Worm (Caenorhabditis elegans) whole organism, late embryonic: ENCODE measurements around the gene F13E9.15.

Experiments
- C08G9.2 ChIP-seq: sonication (generic microtip); optimal IDR thresholded peaks from 2 replicates; lab custom pipeline; 2016; ENCODE audit warnings: mild to moderate bottlenecking, missing genetic modification characterization, moderate library complexity, missing compliant biosample characterization
- C38D4.7 ChIP-seq: fragments of 200-800 bp; sonication (Bioruptor generic); optimal IDR thresholded peaks from 2 replicates; lab custom pipeline; 2018; ENCODE audit warnings: mild to moderate bottlenecking, missing genetic modification characterization, moderate library complexity, missing compliant biosample characterization
- F13H6.1 ChIP-seq: sonication (generic microtip); optimal IDR thresholded peaks from 2 replicates; lab custom pipeline; 2016; ENCODE audit warnings: missing genetic modification characterization, missing compliant biosample characterization
- K02D7.2 ChIP-seq: sonication (generic microtip); optimal IDR thresholded peaks from 2 replicates; lab custom pipeline; 2017; ENCODE audit warnings: mild to moderate bottlenecking, missing genetic modification characterization, missing compliant biosample characterization
- T23F11.4 ChIP-seq: fragments of 200-800 bp; sonication (Bioruptor generic); optimal IDR thresholded peaks from 2 replicates; lab custom pipeline; 2018; ENCODE audit warnings: mild to moderate bottlenecking, missing genetic modification characterization, missing compliant biosample characterization
- Y22D7AL.16 ChIP-seq: sonication (generic microtip); optimal IDR thresholded peaks from 2 replicates; lab custom pipeline; 2016; ENCODE audit warnings: missing genetic modification characterization, missing compliant biosample characterization
- ahr-1 ChIP-seq: sonication (generic microtip); optimal IDR thresholded peaks from 2 replicates; lab custom pipeline; 2016; ENCODE audit warnings: missing genetic modification characterization, missing compliant biosample characterization
- ceh-14 ChIP-seq: sonication (generic microtip); optimal IDR thresholded peaks from 2 replicates; lab custom pipeline; 2016; ENCODE audit warnings: missing genotype, missing genetic modification characterization, missing compliant biosample characterization
- ceh-18 ChIP-seq: sonication (generic microtip); optimal IDR thresholded peaks from 2 replicates; lab custom pipeline; 2016; ENCODE audit warnings: missing genetic modification characterization, missing compliant biosample characterization
- ceh-19 ChIP-seq: fragments of 200-800 bp; sonication (Bioruptor generic); optimal IDR thresholded peaks from 2 replicates; lab custom pipeline; 2018; ENCODE audit warnings: mild to moderate bottlenecking, missing genetic modification characterization, missing compliant biosample characterization
- ceh-30 ChIP-seq: fragments of 150-350 bp; optimal IDR thresholded peaks from 2 replicates; lab custom pipeline; 2014; ENCODE audit warnings: missing biosample characterization, missing genetic modification characterization
- ceh-31 ChIP-seq: sonication (generic microtip); optimal IDR thresholded peaks from 2 replicates; lab custom pipeline; 2016; ENCODE audit warnings: missing genetic modification characterization, missing compliant biosample characterization
- ceh-34 ChIP-seq: sonication (generic microtip); optimal IDR thresholded peaks from 2 replicates; lab custom pipeline; 2016; ENCODE audit warnings: mild to moderate bottlenecking, missing genetic modification characterization, missing compliant biosample characterization
- ceh-45 ChIP-seq: fragments of 200-800 bp; sonication (Bioruptor generic); IDR thresholded peaks from 2 replicates; pipeline ENCODE4 v1.3.6; 2022; ENCODE audit warnings: missing genetic modification reagents, missing genetic modification characterization, missing compliant biosample characterization
- ceh-48 ChIP-seq: sonication (generic microtip); optimal IDR thresholded peaks from 2 replicates; lab custom pipeline; 2016; ENCODE audit warnings: missing genetic modification characterization, inconsistent platforms, missing compliant biosample characterization
- che-1 ChIP-seq: sonication (generic microtip); optimal IDR thresholded peaks from 2 replicates; lab custom pipeline; 2016; ENCODE audit warnings: mild to moderate bottlenecking, missing genetic modification characterization, missing compliant biosample characterization
- dmd-4 ChIP-seq: sonication (generic microtip); optimal IDR thresholded peaks from 2 replicates; lab custom pipeline; 2016; ENCODE audit warnings: borderline replicate concordance, missing genetic modification characterization, missing compliant biosample characterization
- dve-1 ChIP-seq: sonication (generic microtip); optimal IDR thresholded peaks from 2 replicates; lab custom pipeline; 2017; ENCODE audit warnings: antibody characterized with exemption, mild to moderate bottlenecking, missing genetic modification characterization, missing compliant biosample characterization
- eyg-1 ChIP-seq: sonication (generic microtip); optimal IDR thresholded peaks from 2 replicates; lab custom pipeline; 2016; ENCODE audit warnings: missing genotype, missing genetic modification characterization, missing compliant biosample characterization
- fkh-6 ChIP-seq: sonication (generic microtip); optimal IDR thresholded peaks from 2 replicates; lab custom pipeline; 2016; ENCODE audit warnings: missing genetic modification characterization, missing compliant biosample characterization
- gmeb-2 ChIP-seq: sonication (generic microtip); optimal IDR thresholded peaks from 2 replicates; lab custom pipeline; 2016; ENCODE audit warnings: missing genetic modification characterization, inconsistent platforms, missing compliant biosample characterization
- hlh-13 ChIP-seq: fragments of 200-800 bp; sonication (Bioruptor generic); optimal IDR thresholded peaks from 2 replicates; lab custom pipeline; 2018; ENCODE audit warnings: mild to moderate bottlenecking, missing genetic modification characterization, missing compliant biosample characterization
- hlh-30 ChIP-seq: sonication (generic microtip); optimal IDR thresholded peaks from 2 replicates; lab custom pipeline; 2017; ENCODE audit warnings: antibody characterized with exemption, missing genetic modification characterization, missing compliant biosample characterization; ENCODE audit not compliant: insufficient read depth
- hlh-6 ChIP-seq: sonication (generic microtip); optimal IDR thresholded peaks from 2 replicates; lab custom pipeline; 2016; ENCODE audit warnings: missing genotype, missing genetic modification characterization, missing compliant biosample characterization
- hlh-8 ChIP-seq: sonication (generic microtip); optimal IDR thresholded peaks from 2 replicates; lab custom pipeline; 2016; ENCODE audit warnings: missing genotype, missing genetic modification characterization, missing compliant biosample characterization
- madf-2 ChIP-seq: sonication (generic microtip); optimal IDR thresholded peaks from 2 replicates; lab custom pipeline; 2017; ENCODE audit warnings: missing genetic modification characterization, missing compliant biosample characterization
- mec-3 ChIP-seq: sonication (generic microtip); optimal IDR thresholded peaks from 2 replicates; lab custom pipeline; 2016; ENCODE audit warnings: borderline replicate concordance, missing genetic modification characterization, missing compliant biosample characterization
- nfya-1 ChIP-seq: sonication (generic microtip); optimal IDR thresholded peaks from 2 replicates; lab custom pipeline; 2017; ENCODE audit warnings: missing genetic modification characterization, mild to moderate bottlenecking, missing compliant biosample characterization, antibody characterized with exemption, moderate library complexity
- nhr-11 ChIP-seq: fragments of 150-350 bp; optimal IDR thresholded peaks from 2 replicates; lab custom pipeline; 2014; ENCODE audit warnings: missing biosample characterization, missing genetic modification characterization
- pat-9 ChIP-seq: fragments of 200-800 bp; sonication (Bioruptor generic); optimal IDR thresholded peaks from 2 replicates; lab custom pipeline; 2018; ENCODE audit warnings: mild to moderate bottlenecking, missing genetic modification characterization, moderate library complexity, missing compliant biosample characterization
- pax-1 ChIP-seq: fragments of 150-350 bp; optimal IDR thresholded peaks from 2 replicates; lab custom pipeline; 2014; ENCODE audit warnings: missing biosample characterization, missing genetic modification characterization
- pha-4 ChIP-seq: fragments of 150-350 bp; optimal IDR thresholded peaks from 2 replicates; lab custom pipeline; 2018; ENCODE audit warnings: missing biosample characterization, missing genetic modification reagents, missing genetic modification characterization
- pros-1 ChIP-seq: fragments of 150-350 bp; optimal IDR thresholded peaks from 2 replicates; lab custom pipeline; 2014; ENCODE audit warnings: missing biosample characterization, missing genetic modification reagents, missing genetic modification characterization
- ref-2 ChIP-seq: sonication (generic microtip); optimal IDR thresholded peaks from 2 replicates; lab custom pipeline; 2016; ENCODE audit warnings: missing genetic modification characterization, missing compliant biosample characterization
- rnt-1 ChIP-seq: sonication (generic microtip); optimal IDR thresholded peaks from 2 replicates; lab custom pipeline; 2016; ENCODE audit warnings: missing genetic modification characterization, missing compliant biosample characterization
- syd-9 ChIP-seq: sonication (generic microtip); optimal IDR thresholded peaks from 2 replicates; lab custom pipeline; 2016; ENCODE audit warnings: mild to moderate bottlenecking, missing genetic modification characterization, moderate library complexity, missing compliant biosample characterization
- tbx-2 ChIP-seq: sonication (generic microtip); optimal IDR thresholded peaks from 2 replicates; lab custom pipeline; 2016; ENCODE audit warnings: missing genetic modification characterization, missing compliant biosample characterization
- tbx-7 ChIP-seq: sonication (generic microtip); optimal IDR thresholded peaks from 2 replicates; lab custom pipeline; 2016; ENCODE audit warnings: missing genotype, missing genetic modification characterization, missing compliant biosample characterization
- unc-42 ChIP-seq: sonication (generic microtip); optimal IDR thresholded peaks from 2 replicates; lab custom pipeline; 2016; ENCODE audit warnings: missing genotype, missing genetic modification characterization, missing compliant biosample characterization
- unc-55 ChIP-seq: sonication (generic microtip); optimal IDR thresholded peaks from 2 replicates; lab custom pipeline; 2017; ENCODE audit warnings: missing biosample characterization, missing genetic modification reagents, missing genetic modification characterization
- zip-5 ChIP-seq: sonication (generic microtip); optimal IDR thresholded peaks from 2 replicates; lab custom pipeline; 2016; ENCODE audit warnings: missing genetic modification characterization, missing compliant biosample characterization

The F13E9.15 gene

ce11 chrIV:10918877-10919560, 29.3 kb upstream of the F13E9.15 start:
- no peak for TF ChIP-seq syd-9 (tag; lab: Kevin White, UChicago)
- TF ChIP-seq ceh-19 = peak; percentile 10
- TF ChIP-seq che-1 (tag; lab: Kevin White, UChicago) = no peak
- TF ChIP-seq ceh-14 = no peak
- TF ChIP-seq pat-9 (tag; lab: Kevin White, UChicago) = no peak
- TF ChIP-seq ceh-31 = peak; percentile 80
- peak; percentile 66 for TF ChIP-seq ceh-34 (tag; lab: Kevin White, UChicago)
- TF ChIP-seq mec-3 (tag; lab: Kevin White, UChicago) = no peak
- no peak for TF ChIP-seq gmeb-2 (tag; lab: Kevin White, UChicago)
- TF ChIP-seq C38D4.7 = no peak
- TF ChIP-seq ceh-18 (tag; lab: Kevin White, UChicago) = peak; percentile 77
- TF ChIP-seq nhr-11 (tag; lab: Kevin White, UChicago) = no peak
- TF ChIP-seq ceh-48 (tag; lab: Kevin White, UChicago) = no peak
- peak; percentile 72 for TF ChIP-seq unc-55 (GFP tag; lab: Kevin White, UChicago)
- no peak for TF ChIP-seq madf-2
- no peak for TF ChIP-seq ahr-1 (tag; lab: Kevin White, UChicago)
- peak; percentile 6 for TF ChIP-seq F13H6.1
- TF ChIP-seq unc-42 (tag; lab: Kevin White, UChicago) = peak; percentile 51
- no peak for TF ChIP-seq hlh-6 (tag; lab: Kevin White, UChicago)
- TF ChIP-seq rnt-1 (tag; lab: Kevin White, UChicago) = peak; percentile 2
- TF ChIP-seq ref-2 = peak; percentile 56
- no peak for TF ChIP-seq C08G9.2 (tag; lab: Kevin White, UChicago)
- TF ChIP-seq tbx-2 (tag; lab: Kevin White, UChicago) = peak; percentile 49
- TF ChIP-seq pax-1 = peak; percentile 29
- TF ChIP-seq hlh-30 (tag; lab: Kevin White, UChicago) = peak; percentile 80
- peak; percentile 69 for TF ChIP-seq nfya-1 (tag; lab: Kevin White, UChicago)

- TF ChIP-seq unc-55 (GFP tag; lab: Kevin White, UChicago) (no peak), hlh-13 (GFP tag; lab: Kevin White, UChicago) (no peak), pros-1 (tag; lab: Kevin White, UChicago) (no peak), eyg-1 (tag; lab: Kevin White, UChicago) (no peak), ceh-18 (tag; lab: Kevin White, UChicago) (no peak), C38D4.7 (no peak), nhr-11 (tag; lab: Kevin White, UChicago) (no peak), che-1 (tag; lab: Kevin White, UChicago) (no peak), T23F11.4 (GFP tag; lab: Kevin White, UChicago) (no peak), C08G9.2 (tag; lab: Kevin White, UChicago) (no peak), syd-9 (tag; lab: Kevin White, UChicago) (no peak), fkh-6 (no peak), zip-5 (tag; lab: Kevin White, UChicago) (no peak), ahr-1 (tag; lab: Kevin White, UChicago) (no peak), dve-1 (tag; lab: Kevin White, UChicago) (no peak)
Measured at ce11 chrIV:10916134-10916533, 26.5 kb upstream of the F13E9.15 start.

DNA sequence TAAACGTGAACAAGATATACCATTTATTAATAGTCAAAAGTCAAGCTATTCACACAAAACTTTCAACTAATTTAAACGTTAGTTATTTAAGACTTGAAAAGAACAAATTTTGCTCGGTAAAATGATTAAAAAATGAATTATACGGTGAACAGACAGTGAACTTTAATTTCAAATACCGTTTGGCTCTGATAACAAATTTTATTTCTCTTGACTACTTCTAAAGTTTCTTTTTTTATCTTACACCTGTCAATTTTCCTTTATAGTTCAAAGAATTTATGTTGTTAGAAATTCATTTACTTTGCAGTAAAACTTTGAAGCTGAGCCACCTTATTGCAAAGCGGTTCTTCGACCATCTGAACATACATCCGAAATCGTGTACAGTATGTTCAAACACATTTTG, 25.7 kb upstream of the F13E9.15 start, which contains the start of gene ZK593.3:
Gene ZK593.3, plus strand, starts transcription at position 301 of the 400 bp plus-strand sequence.
- TF ChIP-seq hlh-30 (tag; lab: Kevin White, UChicago) = no peak
- TF ChIP-seq ceh-48 (tag; lab: Kevin White, UChicago) = no peak
- no peak for TF ChIP-seq pax-1
- TF ChIP-seq ceh-14 = no peak
- no peak for TF ChIP-seq Y22D7AL.16 (tag; lab: Kevin White, UChicago)
- no peak for TF ChIP-seq unc-55 (GFP tag; lab: Kevin White, UChicago)
- no peak for TF ChIP-seq rnt-1 (tag; lab: Kevin White, UChicago)
- no peak for TF ChIP-seq dve-1 (tag; lab: Kevin White, UChicago)
- no peak for TF ChIP-seq K02D7.2 (tag; lab: Kevin White, UChicago)
- no peak for TF ChIP-seq dmd-4 (tag; lab: Kevin White, UChicago)
- no peak for TF ChIP-seq hlh-8
- TF ChIP-seq pat-9 (tag; lab: Kevin White, UChicago) = no peak
- no peak for TF ChIP-seq ceh-30 (tag; lab: Kevin White, UChicago)
- TF ChIP-seq ceh-45 (GFP tag; lab: Robert Waterston, UW) = no peak
- no peak for TF ChIP-seq T23F11.4 (GFP tag; lab: Kevin White, UChicago)
- no peak for TF ChIP-seq F13H6.1
- TF ChIP-seq C08G9.2 (tag; lab: Kevin White, UChicago) = no peak
- no peak for TF ChIP-seq pha-4
- no peak for TF ChIP-seq tbx-7
- TF ChIP-seq ahr-1 (tag; lab: Kevin White, UChicago) = no peak
